Worm (Caenorhabditis elegans) whole organism, midembryonic: ENCODE measurements around the gene R05G6.9.
"Not testable (repeated sequence)": the region's sequence is repeated elsewhere in the genome, so short reads cannot be mapped to it uniquely, and the experiment has no call there.

Experiments
- T22C8.4 ChIP-seq: fragments of 200-800 bp; sonication (Bioruptor generic); IDR thresholded peaks from 2 replicates; pipeline ENCODE4 v1.3.6; 2022; ENCODE audit warnings: missing genetic modification characterization, missing compliant biosample characterization
- cog-1 ChIP-seq: sonication (generic microtip); optimal IDR thresholded peaks from 2 replicates; lab custom pipeline; 2016; ENCODE audit warnings: missing genetic modification characterization, missing compliant biosample characterization
- flt-1 ChIP-seq: fragments of 200-800 bp; sonication (Bioruptor generic); IDR thresholded peaks from 2 replicates; pipeline ENCODE4 v1.3.6; 2022; ENCODE audit warnings: missing genetic modification characterization, missing compliant biosample characterization
- klf-2 ChIP-seq: fragments of 200-800 bp; sonication (Bioruptor generic); conservative IDR thresholded peaks from 2 replicates; pipeline ENCODE4 v1.3.6; 2022; ENCODE audit warnings: missing genetic modification reagents, missing genetic modification characterization, missing compliant biosample characterization
- med-1 ChIP-seq: sonication (generic microtip); optimal IDR thresholded peaks from 2 replicates; lab custom pipeline; 2017; ENCODE audit warnings: missing genetic modification characterization, mild to moderate bottlenecking, missing compliant biosample characterization, antibody characterized with exemption, missing genetic modification reagents; ENCODE audit not compliant: insufficient read depth
- ref-1 ChIP-seq: fragments of 200-800 bp; sonication (Bioruptor generic); conservative IDR thresholded peaks from 2 replicates; pipeline ENCODE4 v1.3.6; 2022; ENCODE audit warnings: missing genetic modification reagents, missing genetic modification characterization, missing compliant biosample characterization
- tab-1 ChIP-seq: fragments of 200-800 bp; sonication (Bioruptor generic); IDR thresholded peaks from 2 replicates; pipeline ENCODE4 v1.3.6; 2022; ENCODE audit warnings: missing genetic modification characterization, missing compliant biosample characterization
- ztf-23 ChIP-seq: fragments of 200-800 bp; sonication (Bioruptor generic); IDR thresholded peaks from 2 replicates; pipeline ENCODE4 v1.3.6; 2022; ENCODE audit warnings: missing genetic modification reagents, missing genetic modification characterization, missing compliant biosample characterization
- ztf-29 ChIP-seq: fragments of 200-800 bp; sonication (Bioruptor generic); IDR thresholded peaks from 2 replicates; pipeline ENCODE4 v1.3.6; 2022; ENCODE audit warnings: missing genetic modification reagents, missing genetic modification characterization, missing compliant biosample characterization

The R05G6.9 gene

DNA sequence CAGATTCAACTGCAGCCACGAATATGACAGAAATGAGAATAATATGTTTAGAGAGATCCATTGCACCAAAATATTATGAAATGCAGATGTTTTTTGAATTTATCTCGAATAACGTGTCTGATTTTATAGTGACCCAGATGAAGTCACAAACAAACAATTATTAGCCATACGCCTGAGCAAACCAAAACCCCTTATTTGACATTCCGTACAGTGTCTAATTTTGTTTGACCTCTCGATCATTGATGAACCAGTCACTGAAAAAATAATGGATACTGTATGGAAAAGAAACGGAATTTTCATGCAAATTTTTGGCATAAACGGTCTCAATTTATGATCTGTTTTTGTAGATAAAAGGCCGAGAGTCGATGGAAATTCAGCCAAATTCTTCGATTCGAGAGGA, at the start of gene R05G6.9, which contains the start of gene R05G6.3:
TSS of gene R05G6.9 (minus strand) at position 101 of the 400 bp plus-strand sequence.
TSS of gene R05G6.3 (plus strand) at position 386 of the 400 bp plus-strand sequence.
- TF ChIP-seq cog-1 (no peak), ztf-29 (GFP tag; lab: Robert Waterston, UW) (no peak), ztf-23 (GFP tag; lab: Robert Waterston, UW) (no peak), tab-1 (GFP tag; lab: Robert Waterston, UW) (no peak)

DNA sequence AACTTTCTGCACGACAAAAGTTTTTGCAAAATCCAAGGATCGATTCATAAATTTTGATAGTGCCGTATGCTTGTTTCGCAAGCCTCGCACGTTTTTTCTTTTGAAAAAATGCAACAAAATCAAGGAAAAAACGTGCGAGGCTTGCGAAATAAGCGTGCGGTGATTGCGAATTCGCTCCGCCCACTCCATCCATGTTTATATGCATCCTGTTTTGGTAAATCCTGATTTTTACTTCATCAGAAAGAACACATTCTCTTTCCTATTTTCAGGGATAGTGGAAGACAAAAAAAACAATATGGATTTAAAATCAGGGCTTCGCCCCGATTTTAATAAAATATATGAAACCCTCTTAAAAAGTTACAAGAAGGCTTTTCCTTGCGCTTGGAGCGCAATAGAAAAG, 47.8 kb upstream of the R05G6.9 start, which contains the start of gene F32E10.9:
TSS of gene F32E10.9 (minus strand) at position 101 of the 400 bp plus-strand sequence.
- TF ChIP-seq ztf-29 (GFP tag; lab: Robert Waterston, UW); T22C8.4 (GFP tag; lab: Robert Waterston, UW); flt-1: not testable (repeated sequence)

DNA sequence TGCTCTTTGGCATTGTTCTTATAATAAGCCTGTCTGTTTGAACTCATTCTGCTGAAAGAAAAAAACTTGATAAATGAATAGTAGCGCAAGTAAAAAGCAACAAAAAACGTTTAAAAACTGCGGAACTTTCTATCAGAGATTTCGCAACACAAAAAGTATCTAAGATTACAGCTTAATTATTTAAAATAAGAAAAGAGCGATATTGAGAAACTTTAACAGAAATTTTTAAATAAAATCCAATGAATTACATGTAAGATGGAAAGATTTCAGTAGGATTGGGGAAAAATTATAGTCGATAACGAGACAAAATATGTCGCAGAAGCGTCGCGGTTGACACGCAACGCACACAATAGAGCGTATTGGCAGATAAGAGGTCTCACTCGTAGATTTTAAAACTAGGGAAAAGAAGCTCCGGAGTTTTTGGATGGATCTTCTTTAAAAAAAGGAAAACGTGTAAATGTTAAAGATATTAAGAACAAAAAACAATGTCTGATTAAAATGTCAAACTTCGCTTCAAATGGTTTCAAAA, 45.6 kb upstream of the R05G6.9 start, which contains the start of gene ima-3:
TSS of gene ima-3 (minus strand) at position 51 of the 529 bp plus-strand sequence.
- no peak for TF ChIP-seq tab-1 (GFP tag; lab: Robert Waterston, UW)

DNA sequence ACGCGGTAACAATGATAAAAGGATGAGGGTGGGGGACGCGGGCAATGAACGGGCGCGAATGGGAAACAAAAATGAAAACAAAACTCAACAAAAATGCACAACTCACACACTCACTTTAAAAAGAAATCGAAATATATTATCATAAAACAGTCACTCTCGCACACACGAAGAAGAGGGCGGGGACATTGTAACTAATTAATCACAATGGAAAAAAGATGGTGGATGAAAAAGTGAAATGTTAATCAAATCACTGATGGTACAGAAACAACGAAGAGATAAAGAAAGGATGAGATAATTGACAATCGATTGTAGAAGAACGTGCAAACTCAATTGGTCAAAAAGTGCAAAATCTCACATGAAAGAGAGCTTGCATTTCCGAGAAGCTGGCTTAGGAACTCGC, 43.2 kb upstream of the R05G6.9 start:
- no peak for TF ChIP-seq med-1 (GFP tag; lab: Kevin White, UChicago)
- TF ChIP-seq flt-1 = no peak
- no peak for TF ChIP-seq cog-1
- TF ChIP-seq T22C8.4 (GFP tag; lab: Robert Waterston, UW) = no peak
- no peak for TF ChIP-seq ztf-23 (GFP tag; lab: Robert Waterston, UW)
- TF ChIP-seq ztf-29 (GFP tag; lab: Robert Waterston, UW) = no peak
- TF ChIP-seq ref-1 (GFP tag; lab: Robert Waterston, UW) = no peak
- no peak for TF ChIP-seq klf-2
- no peak for TF ChIP-seq tab-1 (GFP tag; lab: Robert Waterston, UW)

DNA sequence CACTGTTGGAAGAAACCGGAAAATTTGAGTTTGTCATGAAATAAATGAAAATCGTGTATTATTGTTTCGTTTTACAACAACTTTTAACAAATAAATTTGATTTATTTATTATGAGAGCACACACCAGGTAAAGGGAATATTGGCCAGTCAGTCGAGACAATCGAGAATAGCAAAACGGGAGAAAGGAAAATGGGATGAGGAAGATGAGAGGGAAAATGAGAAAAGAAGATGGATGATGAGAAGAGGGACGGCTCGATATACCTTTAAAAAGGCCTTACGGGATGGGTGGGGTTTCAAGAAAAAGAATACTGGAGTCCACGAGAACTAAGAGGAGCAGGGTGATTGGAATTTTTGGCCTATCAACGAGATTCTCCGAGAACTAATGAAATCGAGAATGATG, 42.6 kb upstream of the R05G6.9 start:
- TF ChIP-seq med-1 (GFP tag; lab: Kevin White, UChicago) (no peak), ref-1 (GFP tag; lab: Robert Waterston, UW) (no peak), T22C8.4 (GFP tag; lab: Robert Waterston, UW) (no peak), klf-2 (no peak), tab-1 (GFP tag; lab: Robert Waterston, UW) (no peak), ztf-29 (GFP tag; lab: Robert Waterston, UW) (no peak), flt-1 (no peak), cog-1 (no peak)

DNA sequence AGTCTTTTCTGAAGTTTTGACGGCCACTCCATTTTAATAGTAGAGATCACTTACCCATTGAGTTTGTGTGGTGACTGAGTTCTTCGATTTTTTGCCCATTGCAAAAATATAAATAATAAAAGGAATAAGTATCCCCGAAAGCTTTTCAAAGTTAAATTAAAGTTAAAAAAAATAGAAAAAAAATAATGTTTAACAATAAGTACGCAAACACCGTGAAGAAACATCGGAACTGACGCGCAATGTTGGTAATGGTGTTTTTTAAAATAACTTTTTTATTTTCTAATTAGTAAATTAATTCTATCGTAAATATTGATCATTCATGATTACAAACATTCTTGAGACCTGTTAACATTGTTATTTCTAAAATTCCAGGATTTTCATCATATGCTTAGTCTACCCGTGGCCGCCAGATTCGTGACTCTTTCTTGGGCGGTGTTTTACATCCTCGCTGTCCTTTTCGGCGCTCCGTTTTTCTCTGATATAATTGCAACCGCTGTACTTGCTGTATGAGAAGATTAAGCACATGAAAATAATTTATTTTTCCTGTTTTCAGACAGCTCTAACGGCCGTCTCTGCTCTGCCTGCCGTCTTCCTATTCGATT, 40.3 kb upstream of the R05G6.9 start, which contains the start of the genes F49E8.7, F49E8.8 and nprl-2:
TSS of gene F49E8.7 (minus strand) at position 101 of the 602 bp plus-strand sequence.
TSS of gene F49E8.8 (plus strand) at position 373 of the 602 bp plus-strand sequence.
TSS of gene nprl-2 (plus strand) at position 552 of the 602 bp plus-strand sequence.
- TF ChIP-seq tab-1 (GFP tag; lab: Robert Waterston, UW) = no peak
- TF ChIP-seq flt-1 = no peak
- TF ChIP-seq T22C8.4 (GFP tag; lab: Robert Waterston, UW) = no peak
- TF ChIP-seq ztf-23 (GFP tag; lab: Robert Waterston, UW) = no peak
- no peak for TF ChIP-seq klf-2
- no peak for TF ChIP-seq cog-1
- no peak for TF ChIP-seq med-1 (GFP tag; lab: Kevin White, UChicago)
- no peak for TF ChIP-seq ref-1 (GFP tag; lab: Robert Waterston, UW)
- TF ChIP-seq ztf-29 (GFP tag; lab: Robert Waterston, UW) = no peak

DNA sequence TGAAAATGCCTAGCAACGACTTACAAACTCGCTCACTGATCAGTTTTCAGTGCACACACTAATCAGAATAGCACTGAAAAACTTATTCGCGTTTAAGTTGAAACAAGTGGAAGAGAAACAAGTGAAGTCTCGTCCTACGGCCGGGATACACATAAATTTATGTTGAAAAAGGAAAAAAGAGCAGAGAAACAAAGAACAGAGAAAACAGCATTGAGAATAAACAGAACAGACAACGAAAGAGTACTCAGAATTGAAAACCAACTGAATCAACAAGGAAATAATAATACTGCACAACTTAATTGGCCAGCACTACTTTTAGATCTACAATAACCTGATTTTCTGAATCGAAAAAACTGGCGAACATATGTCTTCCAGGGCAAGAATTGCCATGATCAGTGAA, 38.3 kb upstream of the R05G6.9 start, which contains the start of gene F49E8.6:
TSS of gene F49E8.6 (minus strand) at position 317 of the 400 bp plus-strand sequence.
- TF ChIP-seq cog-1 (no peak), tab-1 (GFP tag; lab: Robert Waterston, UW) (no peak)

DNA sequence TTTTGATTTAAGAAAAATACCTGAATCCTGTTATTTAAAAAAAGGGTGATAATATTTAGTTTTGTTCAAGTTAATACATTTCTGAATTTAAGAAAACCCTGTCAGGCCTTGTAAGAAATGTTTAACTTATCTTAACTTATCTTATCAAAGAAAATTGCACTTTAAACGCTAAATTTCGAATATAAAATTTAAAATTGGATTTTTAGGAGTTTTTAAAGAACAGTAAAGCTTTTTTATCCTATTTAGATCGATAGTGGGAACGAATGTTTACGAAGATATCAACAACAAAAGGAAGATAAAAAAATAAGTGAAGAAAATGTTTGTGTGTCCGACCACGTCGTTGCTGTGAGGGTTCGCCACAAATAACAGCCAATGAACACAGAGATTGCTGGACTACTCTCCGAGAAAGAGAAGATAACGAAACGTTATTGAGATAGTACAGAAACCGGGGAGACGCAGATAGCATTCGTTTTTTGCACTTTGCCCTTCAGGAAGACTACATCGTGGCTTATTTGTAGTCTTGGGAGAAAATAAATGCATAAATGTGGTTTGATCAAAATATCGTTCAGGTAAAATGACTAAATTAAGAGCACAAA, 37.0 kb upstream of the R05G6.9 start, which contains the start of gene dif-1:
TSS of gene dif-1 (minus strand) at position 51 of the 596 bp plus-strand sequence.
- no peak for TF ChIP-seq ztf-23 (GFP tag; lab: Robert Waterston, UW)
- TF ChIP-seq flt-1 = no peak
- TF ChIP-seq ztf-29 (GFP tag; lab: Robert Waterston, UW) = no peak
- no peak for TF ChIP-seq ref-1 (GFP tag; lab: Robert Waterston, UW)
- no peak for TF ChIP-seq klf-2
- no peak for TF ChIP-seq cog-1
- no peak for TF ChIP-seq tab-1 (GFP tag; lab: Robert Waterston, UW)
- no peak for TF ChIP-seq med-1 (GFP tag; lab: Kevin White, UChicago)
- TF ChIP-seq T22C8.4 (GFP tag; lab: Robert Waterston, UW) = no peak

DNA sequence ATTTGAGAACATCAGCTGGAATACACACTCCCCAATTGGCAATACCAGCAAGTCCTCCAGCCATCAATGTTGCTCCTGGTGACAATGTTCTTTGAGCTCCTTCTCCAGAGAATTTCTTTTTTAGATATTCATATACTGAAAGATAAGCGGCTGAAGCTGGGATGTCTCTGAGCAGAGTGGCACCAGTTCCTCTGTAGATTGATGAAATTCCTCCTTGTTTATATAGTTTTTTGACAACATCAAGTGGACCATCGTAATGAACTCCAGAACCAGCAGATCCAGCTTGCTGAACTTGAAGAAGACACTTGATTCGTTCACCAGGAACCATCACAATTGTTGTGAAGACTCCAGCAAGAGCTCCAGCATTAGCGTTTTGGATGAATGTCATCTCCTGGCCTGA, 36.0 kb upstream of the R05G6.9 start:
- no peak for TF ChIP-seq T22C8.4 (GFP tag; lab: Robert Waterston, UW)
- no peak for TF ChIP-seq ztf-29 (GFP tag; lab: Robert Waterston, UW)
- TF ChIP-seq tab-1 (GFP tag; lab: Robert Waterston, UW) = no peak
- no peak for TF ChIP-seq cog-1
- TF ChIP-seq klf-2 = no peak
- no peak for TF ChIP-seq ref-1 (GFP tag; lab: Robert Waterston, UW)
- TF ChIP-seq ztf-23 (GFP tag; lab: Robert Waterston, UW) = no peak

DNA sequence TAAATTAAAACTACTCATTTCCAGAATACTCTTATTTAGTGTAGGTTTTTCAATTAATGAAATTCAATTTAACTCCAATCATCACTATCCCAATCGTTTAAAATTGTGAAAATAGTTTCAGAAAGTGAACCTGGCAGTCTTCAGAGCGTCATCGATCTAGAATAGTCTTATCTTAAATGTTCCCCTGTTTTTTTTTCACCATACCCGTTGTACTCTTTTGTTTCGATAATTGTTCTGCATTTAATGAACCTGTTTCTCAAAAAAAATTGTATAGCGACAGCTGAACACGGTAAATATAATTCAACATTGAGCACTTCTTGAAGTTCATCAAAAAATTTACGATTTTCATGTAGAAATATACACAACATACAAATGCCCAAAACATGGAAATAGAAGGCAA, 35.2 kb upstream of the R05G6.9 start:
- TF ChIP-seq flt-1 (no peak), cog-1 (no peak), T22C8.4 (GFP tag; lab: Robert Waterston, UW) (no peak), ztf-23 (GFP tag; lab: Robert Waterston, UW) (no peak), ztf-29 (GFP tag; lab: Robert Waterston, UW) (no peak), med-1 (GFP tag; lab: Kevin White, UChicago) (no peak), tab-1 (GFP tag; lab: Robert Waterston, UW) (no peak)
